Fruit fly (Drosophila melanogaster) whole organism, embryonic: ENCODE data around the gene Obp73a.

ENCODE experiments used
- Abd-B ChIP-seq: fragments of 200-800 bp; sonication (Bioruptor generic); optimal IDR thresholded peaks from 2 replicates; lab custom pipeline; 2018; ENCODE audit warnings: missing biosample characterization, mild to moderate bottlenecking, missing genetic modification characterization, moderate library complexity
- Asciz ChIP-seq: fragments of 200-800 bp; sonication (Bioruptor generic); optimal IDR thresholded peaks from 2 replicates; lab custom pipeline; 2017; ENCODE audit warnings: missing biosample characterization, mild to moderate bottlenecking, missing genetic modification characterization, missing genetic modification reagents
- Atf-2 ChIP-seq: fragments of 200-800 bp; sonication (Bioruptor generic); optimal IDR thresholded peaks from 2 replicates; lab custom pipeline; 2016; ENCODE audit warnings: missing biosample characterization, missing genetic modification characterization
- CG10431 ChIP-seq: fragments of 200-800 bp; sonication (Bioruptor generic); optimal IDR thresholded peaks from 3 replicates; lab custom pipeline; 2018; ENCODE audit warnings: missing biosample characterization, mild to moderate bottlenecking, missing genetic modification characterization
- CG11093 ChIP-seq: fragments of 200-800 bp; sonication (Bioruptor generic); IDR thresholded peaks from 3 replicates; pipeline ENCODE4 v1.3.6; 2022; ENCODE audit warnings: missing biosample characterization, missing genetic modification characterization
- CG11695 ChIP-seq: fragments of 200-800 bp; sonication (Bioruptor generic); IDR thresholded peaks from 3 replicates; pipeline ENCODE4 v1.3.6; 2022; ENCODE audit warnings: missing biosample characterization, missing genetic modification characterization
- CG12071 ChIP-seq: fragments of 200-800 bp; sonication (Bioruptor generic); optimal IDR thresholded peaks from 3 replicates; lab custom pipeline; 2018; ENCODE audit warnings: missing biosample characterization, mild to moderate bottlenecking, missing genetic modification characterization
- CG13287 ChIP-seq: fragments of 200-800 bp; sonication (Bioruptor generic); IDR thresholded peaks from 2 replicates; pipeline ENCODE4 v1.3.6; 2022; ENCODE audit warnings: missing biosample characterization, missing genetic modification characterization; ENCODE audit not compliant: partially characterized antibody
- CG13894 ChIP-seq: fragments of 200-800 bp; sonication (Bioruptor generic); optimal IDR thresholded peaks from 3 replicates; lab custom pipeline; 2018; ENCODE audit warnings: missing biosample characterization, mild to moderate bottlenecking, missing genetic modification characterization, moderate library complexity
- CG15696 ChIP-seq: fragments of 200-800 bp; sonication (Bioruptor generic); optimal IDR thresholded peaks from 2 replicates; lab custom pipeline; 2019; ENCODE audit warnings: missing biosample characterization, mild to moderate bottlenecking, missing genetic modification characterization, moderate library complexity
- CG17802 ChIP-seq: fragments of 200-800 bp; sonication (Bioruptor generic); optimal IDR thresholded peaks from 2 replicates; lab custom pipeline; 2018; ENCODE audit warnings: missing biosample characterization, mild to moderate bottlenecking, missing genetic modification characterization, moderate library complexity
- CG17829 ChIP-seq: fragments of 200-800 bp; optimal IDR thresholded peaks from 2 replicates; lab custom pipeline; 2019; ENCODE audit warnings: missing biosample characterization, mild to moderate bottlenecking, missing genetic modification characterization, moderate library complexity
- CG18011 ChIP-seq: fragments of 200-800 bp; sonication (Bioruptor generic); optimal IDR thresholded peaks from 2 replicates; lab custom pipeline; 2017; ENCODE audit warnings: missing biosample characterization, missing genetic modification characterization, mild to moderate bottlenecking, moderate library complexity, missing genotype
- CG1832 ChIP-seq: fragments of 200-800 bp; sonication (Bioruptor generic); optimal IDR thresholded peaks from 2 replicates; lab custom pipeline; 2017; ENCODE audit warnings: missing biosample characterization, mild to moderate bottlenecking, missing genetic modification characterization, inconsistent platforms
- CG2120 ChIP-seq: fragments of 200-800 bp; sonication (Bioruptor generic); optimal IDR thresholded peaks from 3 replicates; lab custom pipeline; 2016; ENCODE audit warnings: missing biosample characterization, missing genetic modification characterization
- CG3407 ChIP-seq: fragments of 200-800 bp; sonication (Bioruptor generic); optimal IDR thresholded peaks from 2 replicates; lab custom pipeline; 2018; ENCODE audit warnings: missing biosample characterization, mild to moderate bottlenecking, missing genetic modification characterization
- CG3847 ChIP-seq: fragments of 200-800 bp; sonication (Bioruptor generic); IDR thresholded peaks from 2 replicates; pipeline ENCODE4 v1.3.6; 2022; ENCODE audit warnings: missing biosample characterization, missing genetic modification characterization
- CG3995 ChIP-seq: fragments of 200-800 bp; sonication (Bioruptor generic); optimal IDR thresholded peaks from 3 replicates; lab custom pipeline; 2016; ENCODE audit warnings: missing biosample characterization, missing genetic modification characterization
- CG4404 ChIP-seq: fragments of 200-800 bp; sonication (Bioruptor generic); IDR thresholded peaks from 2 replicates; pipeline ENCODE4 v1.3.6; 2022; ENCODE audit warnings: missing biosample characterization, missing genetic modification characterization
- CG9437 ChIP-seq: fragments of 200-800 bp; sonication (Bioruptor generic); optimal IDR thresholded peaks from 2 replicates; lab custom pipeline; 2018; ENCODE audit warnings: missing biosample characterization, mild to moderate bottlenecking, missing genetic modification characterization
- CG9727 ChIP-seq: fragments of 200-800 bp; sonication (Bioruptor generic); optimal IDR thresholded peaks from 3 replicates; lab custom pipeline; 2017; ENCODE audit warnings: missing biosample characterization, mild to moderate bottlenecking, missing genetic modification characterization
- CG9797 ChIP-seq: fragments of 200-800 bp; sonication (Bioruptor generic); optimal IDR thresholded peaks from 3 replicates; lab custom pipeline; 2018; ENCODE audit warnings: missing biosample characterization, mild to moderate bottlenecking, missing genetic modification characterization
- Dad ChIP-seq: fragments of 200-800 bp; sonication (Bioruptor generic); optimal IDR thresholded peaks from 3 replicates; lab custom pipeline; 2016; ENCODE audit warnings: missing biosample characterization, missing genetic modification characterization
- HLH4C ChIP-seq: fragments of 200-800 bp; sonication (Bioruptor generic); IDR thresholded peaks from 3 replicates; pipeline ENCODE4 v1.3.6; 2022; ENCODE audit warnings: missing biosample characterization, missing genetic modification characterization; ENCODE audit not compliant: partially characterized antibody
- Hmx ChIP-seq: fragments of 200-800 bp; sonication (Bioruptor generic); optimal IDR thresholded peaks from 2 replicates; lab custom pipeline; 2016; ENCODE audit warnings: missing biosample characterization, missing genetic modification characterization
- MBD-R2 ChIP-seq: fragments of 200-800 bp; sonication (Bioruptor generic); IDR thresholded peaks from 2 replicates; pipeline ENCODE4 v1.3.6; 2022; ENCODE audit warnings: missing biosample characterization, missing genetic modification characterization
- PHDP ChIP-seq: fragments of 200-800 bp; sonication (Bioruptor generic); optimal IDR thresholded peaks from 3 replicates; lab custom pipeline; 2018; ENCODE audit warnings: missing biosample characterization, mild to moderate bottlenecking, missing genetic modification characterization, moderate library complexity
- Ravus ChIP-seq: fragments of 200-800 bp; sonication (Bioruptor generic); IDR thresholded peaks from 2 replicates; pipeline ENCODE4 v1.3.6; 2022; ENCODE audit warnings: missing biosample characterization, missing genetic modification characterization
- Side ChIP-seq: fragments of 200-800 bp; sonication (Bioruptor generic); optimal IDR thresholded peaks from 2 replicates; lab custom pipeline; 2016; ENCODE audit warnings: missing biosample characterization, missing genetic modification characterization
- Xrp1 ChIP-seq: fragments of 200-800 bp; sonication (Bioruptor generic); IDR thresholded peaks from 2 replicates; pipeline ENCODE4 v1.3.6; 2022; ENCODE audit warnings: missing biosample characterization, missing genetic modification characterization
- abd-A ChIP-seq: fragments of 200-800 bp; sonication (Bioruptor generic); optimal IDR thresholded peaks from 3 replicates; lab custom pipeline; 2019; ENCODE audit warnings: missing biosample characterization, mild to moderate bottlenecking, missing genetic modification characterization, moderate library complexity
- amos ChIP-seq: fragments of 200-800 bp; sonication (Bioruptor generic); IDR thresholded peaks from 2 replicates; pipeline ENCODE4 v1.3.6; 2022; ENCODE audit warnings: missing biosample characterization, missing genetic modification characterization; ENCODE audit not compliant: partially characterized antibody
- aop ChIP-seq: fragments of 200-800 bp; sonication (Bioruptor generic); IDR thresholded peaks from 2 replicates; pipeline ENCODE4 v1.3.6; 2022; ENCODE audit warnings: missing biosample characterization, missing genetic modification characterization
- dmrt11E ChIP-seq: fragments of 200-800 bp; sonication (Bioruptor generic); optimal IDR thresholded peaks from 3 replicates; lab custom pipeline; 2018; ENCODE audit warnings: missing biosample characterization, mild to moderate bottlenecking, missing genetic modification characterization, moderate library complexity
- eve ChIP-seq, 2 experiments: fragments of >200 bp; optimal IDR thresholded peaks; 2 replicates each; lab custom pipeline; 2017; ENCODE audit warnings: missing biosample characterization in 2 of 2, missing genetic modification characterization in 2 of 2
- fd102C ChIP-seq: fragments of 200-800 bp; sonication (Bioruptor generic); optimal IDR thresholded peaks from 2 replicates; lab custom pipeline; 2018; ENCODE audit warnings: missing biosample characterization, mild to moderate bottlenecking, missing genetic modification characterization, moderate library complexity
- jumu ChIP-seq: fragments of 200-800 bp; sonication (Bioruptor generic); optimal IDR thresholded peaks from 3 replicates; lab custom pipeline; 2016; ENCODE audit warnings: missing biosample characterization, missing genetic modification characterization
- maf-S ChIP-seq: fragments of 200-800 bp; sonication (Bioruptor generic); optimal IDR thresholded peaks from 2 replicates; lab custom pipeline; 2016; ENCODE audit warnings: missing biosample characterization, missing genetic modification characterization
- mam ChIP-seq: fragments of 200-800 bp; sonication (Bioruptor generic); optimal IDR thresholded peaks from 3 replicates; lab custom pipeline; 2016; ENCODE audit warnings: missing biosample characterization, missing genetic modification characterization
- nerfin-1 ChIP-seq: fragments of 200-800 bp; sonication (Bioruptor generic); optimal IDR thresholded peaks from 3 replicates; lab custom pipeline; 2019; ENCODE audit warnings: missing biosample characterization, mild to moderate bottlenecking, missing genetic modification characterization, moderate library complexity
- oc ChIP-seq: fragments of 200-800 bp; sonication (Bioruptor generic); optimal IDR thresholded peaks from 2 replicates; lab custom pipeline; 2018; ENCODE audit warnings: missing biosample characterization, mild to moderate bottlenecking, missing genetic modification characterization, moderate library complexity
- pan ChIP-seq, 4 experiments: fragments of >200 bp in 3 of 4; fragments of 200-800 bp in 1 of 4; sonication (Bioruptor generic) in 1 of 4; optimal IDR thresholded peaks in 3 of 4; IDR thresholded peaks in 1 of 4; 2 replicates each; pipeline versions ENCODE4 v1.3.6 to Lab custom; 2017 to 2022; ENCODE audit warnings: missing biosample characterization in 2 of 4, missing genetic modification characterization in 2 of 4, mixed read lengths in 1 of 4
- pfk ChIP-seq: fragments of 200-800 bp; sonication (Bioruptor generic); optimal IDR thresholded peaks from 2 replicates; lab custom pipeline; 2018; ENCODE audit warnings: missing biosample characterization, mild to moderate bottlenecking, missing genetic modification characterization, moderate library complexity
- phol ChIP-seq: fragments of 200-800 bp; sonication (Bioruptor generic); optimal IDR thresholded peaks from 3 replicates; lab custom pipeline; 2018; ENCODE audit warnings: missing biosample characterization, mild to moderate bottlenecking, missing genetic modification characterization, moderate library complexity
- pros ChIP-seq: fragments of 200-800 bp; sonication (Bioruptor generic); optimal IDR thresholded peaks from 3 replicates; lab custom pipeline; 2019; ENCODE audit warnings: missing biosample characterization, mild to moderate bottlenecking, missing genetic modification characterization, moderate library complexity
- ranshi ChIP-seq: fragments of 200-800 bp; sonication (Bioruptor generic); IDR thresholded peaks from 2 replicates; pipeline ENCODE4 v1.3.6; 2022; ENCODE audit warnings: missing biosample characterization, missing genetic modification characterization
- salm ChIP-seq: fragments of 200-800 bp; sonication (Bioruptor generic); optimal IDR thresholded peaks from 2 replicates; lab custom pipeline; 2018; ENCODE audit warnings: missing biosample characterization, mild to moderate bottlenecking, missing genetic modification characterization
- tll ChIP-seq, 2 experiments: fragments of 200-800 bp in 1 of 2; fragments of >200 bp in 1 of 2; sonication (Bioruptor generic) in 1 of 2; optimal IDR thresholded peaks; 2 replicates each; lab custom pipeline; 2017 to 2019; ENCODE audit warnings: missing biosample characterization in 2 of 2, missing genetic modification characterization in 2 of 2, mild to moderate bottlenecking in 1 of 2, moderate library complexity in 1 of 2
- trem ChIP-seq: fragments of 200-800 bp; optimal IDR thresholded peaks from 3 replicates; lab custom pipeline; 2019; ENCODE audit warnings: missing biosample characterization, mild to moderate bottlenecking, missing genetic modification characterization, moderate library complexity

Gene Obp73a

DNA sequence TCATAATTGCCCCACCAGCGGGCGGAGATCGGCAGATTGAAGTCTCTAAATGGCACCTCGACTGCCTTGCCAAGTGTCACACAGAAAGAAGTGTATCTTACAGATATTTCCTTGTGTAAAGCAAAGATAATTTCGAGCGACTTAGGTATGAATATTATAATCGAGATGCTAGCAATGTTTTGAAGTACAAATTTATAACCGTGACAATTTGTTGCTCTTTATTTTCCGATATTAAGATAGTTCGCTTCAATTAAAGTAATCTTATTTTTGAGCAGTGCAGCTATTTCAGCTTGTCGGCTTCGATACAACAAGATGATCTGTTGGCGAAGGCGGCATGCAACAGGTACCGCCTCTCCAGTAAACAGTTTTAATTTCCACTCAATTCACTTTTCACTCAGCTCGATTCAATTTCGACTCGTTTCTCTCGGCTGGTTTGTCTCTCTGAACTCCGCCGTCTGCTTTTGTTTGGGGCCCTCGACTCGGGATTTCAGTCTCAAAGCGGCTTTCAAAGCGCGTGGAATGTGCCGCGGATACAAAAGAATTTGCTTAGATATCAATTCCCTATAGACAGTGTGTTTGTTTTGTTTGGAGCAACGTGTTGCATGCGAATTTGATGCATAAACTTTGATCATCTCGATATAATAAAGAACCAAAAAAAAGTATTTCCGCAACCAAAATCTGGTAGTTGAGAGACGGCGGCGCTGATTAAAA lies 28.2 kb upstream of the Obp73a start (continued):
- no peak for TF ChIP-seq CG11695 (GFP tag; lab: Robert Waterston, UW)
- TF ChIP-seq fd102C, result no peak
- TF ChIP-seq dmrt11E (tag; lab: Kevin White, UChicago), result no peak
- TF ChIP-seq CG18011 (GFP tag; lab: Kevin White, UChicago), result no peak
- no peak for TF ChIP-seq pfk
- no peak for TF ChIP-seq Side (GFP tag; lab: Kevin White, UChicago)
- TF ChIP-seq PHDP, result no peak
- no peak for TF ChIP-seq CG13287 (GFP tag; lab: Robert Waterston, UW)
- no peak for TF ChIP-seq jumu
- no peak; the same call in 1 of the 2 replicates for TF ChIP-seq amos (GFP tag; lab: Robert Waterston, UW)
- peak; percentile 20 for TF ChIP-seq CG17829 (tag; lab: Kevin White, UChicago)
- TF ChIP-seq eve (GFP tag; optimal IDR thresholded peaks at IDR 0.05; lab: Kevin White, UChicago), result no peak
- TF ChIP-seq CG12071 (GFP tag; lab: Kevin White, UChicago), result no peak
- TF ChIP-seq CG4404, result no peak
- peak; percentile 42; the same call in 1 of the 2 replicates for TF ChIP-seq Xrp1 (GFP tag; lab: Robert Waterston, UW)
- no peak for TF ChIP-seq abd-A (tag; lab: Kevin White, UChicago)
- no peak for TF ChIP-seq CG13894
- TF ChIP-seq CG3847 (GFP tag; lab: Robert Waterston, UW), result no peak
- no peak for TF ChIP-seq mam (GFP tag; lab: Kevin White, UChicago)
- TF ChIP-seq Dad (GFP tag; lab: Kevin White, UChicago), result no peak
- TF ChIP-seq CG9797 (GFP tag; lab: Kevin White, UChicago), result no peak
- TF ChIP-seq Asciz (GFP tag; lab: Kevin White, UChicago), result peak; percentile 64
- TF ChIP-seq trem (tag; lab: Kevin White, UChicago), result peak; percentile 22
- TF ChIP-seq HLH4C (GFP tag; lab: Robert Waterston, UW), result no peak
- TF ChIP-seq CG2120 (GFP tag; lab: Kevin White, UChicago), result no peak
- TF ChIP-seq CG17802 (tag; lab: Kevin White, UChicago), result no peak
- peak; percentile 35 for TF ChIP-seq phol (tag; lab: Kevin White, UChicago)
- TF ChIP-seq tll (GFP tag; optimal IDR thresholded peaks at IDR 0.05; lab: Kevin White, UChicago), result no peak
- no peak for TF ChIP-seq CG3407 (GFP tag; lab: Kevin White, UChicago)
- no peak for TF ChIP-seq maf-S (GFP tag; lab: Kevin White, UChicago)
- no peak for TF ChIP-seq Hmx (GFP tag; lab: Kevin White, UChicago)
- no peak for TF ChIP-seq ranshi (GFP tag; lab: Robert Waterston, UW)
- TF ChIP-seq oc (tag; lab: Kevin White, UChicago), result no peak
- TF ChIP-seq MBD-R2 (GFP tag; lab: Robert Waterston, UW), result no peak
- TF ChIP-seq nerfin-1, result no peak
- TF ChIP-seq Ravus (GFP tag; lab: Robert Waterston, UW), result no peak
- TF ChIP-seq CG15696 (tag; lab: Kevin White, UChicago), result no peak
- no peak for TF ChIP-seq pan (optimal IDR thresholded peaks at IDR 0.05; lab: Kevin White, UChicago)
- TF ChIP-seq pan (GFP tag; optimal IDR thresholded peaks at IDR 0.05 in 1 of 2, IDR thresholded peaks at IDR 0.05 in 1 of 2), result no peak
- TF ChIP-seq CG9437, result no peak
- TF ChIP-seq salm (tag; lab: Kevin White, UChicago), result no peak
- TF ChIP-seq Atf-2 (GFP tag; lab: Kevin White, UChicago), result no peak
- no peak for TF ChIP-seq CG9727 (GFP tag; lab: Kevin White, UChicago)
- TF ChIP-seq Abd-B, result no peak
- TF ChIP-seq aop (GFP tag; lab: Robert Waterston, UW), result no peak
- no peak for TF ChIP-seq CG1832
- TF ChIP-seq CG10431 (GFP tag; lab: Kevin White, UChicago), result no peak
- TF ChIP-seq CG11093 (GFP tag; lab: Robert Waterston, UW), result no peak
- no peak for TF ChIP-seq pros
- TF ChIP-seq CG3995 (GFP tag; lab: Kevin White, UChicago), result no peak
